Worm (Caenorhabditis elegans) whole organism, mixed stage, embryonic: ENCODE results near the gene vha-18.

Experiments used
- M03D4.4 ChIP-seq: sonication (generic microtip); optimal IDR thresholded peaks from 2 replicates; lab custom pipeline; 2017; ENCODE audit warnings: mild to moderate bottlenecking, missing genetic modification characterization, missing compliant biosample characterization
- bed-3 ChIP-seq: fragments of 200-800 bp; sonication (Bioruptor generic); optimal IDR thresholded peaks from 3 replicates; lab custom pipeline; 2018; ENCODE audit warnings: mild to moderate bottlenecking, missing genetic modification characterization, moderate library complexity, missing compliant biosample characterization
- blmp-1 ChIP-seq: fragments of 150-350 bp; optimal IDR thresholded peaks from 2 replicates; lab custom pipeline; 2014; ENCODE audit warnings: missing biosample characterization, missing genetic modification characterization
- ceh-39 ChIP-seq: fragments of 150-350 bp; optimal IDR thresholded peaks from 2 replicates; lab custom pipeline; 2014; ENCODE audit warnings: missing biosample characterization, missing genetic modification characterization
- ceh-43 ChIP-seq: fragments of 200-800 bp; sonication (Bioruptor generic); optimal IDR thresholded peaks from 2 replicates; lab custom pipeline; 2018; ENCODE audit warnings: mild to moderate bottlenecking, missing genetic modification characterization, moderate library complexity, missing compliant biosample characterization
- ceh-83 ChIP-seq: fragments of 200-800 bp; sonication (Bioruptor generic); optimal IDR thresholded peaks from 2 replicates; lab custom pipeline; 2018; ENCODE audit warnings: mild to moderate bottlenecking, missing genetic modification characterization, missing compliant biosample characterization
- ces-1 ChIP-seq: fragments of 150-350 bp; optimal IDR thresholded peaks from 2 replicates; lab custom pipeline; 2014; ENCODE audit warnings: missing biosample characterization, missing genetic modification reagents, missing genetic modification characterization
- cnd-1 ChIP-seq: fragments of 200-800 bp; sonication (Bioruptor generic); optimal IDR thresholded peaks from 2 replicates; lab custom pipeline; 2018; ENCODE audit warnings: mild to moderate bottlenecking, missing genetic modification characterization, missing compliant biosample characterization
- elt-1 ChIP-seq: sonication (generic microtip); optimal IDR thresholded peaks from 2 replicates; lab custom pipeline; 2017; ENCODE audit warnings: missing genetic modification characterization, mild to moderate bottlenecking, missing compliant biosample characterization, antibody characterized with exemption, moderate library complexity, borderline replicate concordance; ENCODE audit not compliant: insufficient read depth
- elt-3 ChIP-seq: fragments of 150-350 bp; optimal IDR thresholded peaks from 2 replicates; lab custom pipeline; 2014; ENCODE audit warnings: missing biosample characterization, missing genetic modification characterization
- ham-2 ChIP-seq: fragments of 200-800 bp; sonication (Bioruptor generic); optimal IDR thresholded peaks from 2 replicates; lab custom pipeline; 2018; ENCODE audit warnings: mild to moderate bottlenecking, missing genetic modification characterization, missing compliant biosample characterization
- hlh-1 ChIP-seq: fragments of 150-350 bp; optimal IDR thresholded peaks from 2 replicates; lab custom pipeline; 2014; ENCODE audit warnings: missing biosample characterization, missing genetic modification reagents, missing genetic modification characterization
- lin-32 ChIP-seq: fragments of 200-800 bp; sonication (Bioruptor generic); optimal IDR thresholded peaks from 2 replicates; lab custom pipeline; 2018; ENCODE audit warnings: mild to moderate bottlenecking, missing genetic modification characterization, missing compliant biosample characterization
- lsy-2 ChIP-seq: fragments of 150-350 bp; optimal IDR thresholded peaks from 2 replicates; lab custom pipeline; 2014; ENCODE audit warnings: missing biosample characterization, missing genetic modification characterization
- mls-2 ChIP-seq: sonication (generic microtip); optimal IDR thresholded peaks from 2 replicates; lab custom pipeline; 2016; ENCODE audit warnings: mild to moderate bottlenecking, missing genetic modification characterization, moderate library complexity, missing compliant biosample characterization
- nhr-12 ChIP-seq: fragments of 150-350 bp; optimal IDR thresholded peaks from 2 replicates; lab custom pipeline; 2014; ENCODE audit warnings: missing biosample characterization, missing genetic modification characterization
- nhr-2 ChIP-seq: fragments of 150-350 bp; optimal IDR thresholded peaks from 2 replicates; lab custom pipeline; 2014; ENCODE audit warnings: missing biosample characterization, missing genetic modification characterization
- nhr-237 ChIP-seq: fragments of 150-350 bp; optimal IDR thresholded peaks from 2 replicates; lab custom pipeline; 2014; ENCODE audit warnings: missing biosample characterization, missing genetic modification characterization
- nhr-76 ChIP-seq: sonication (generic microtip); optimal IDR thresholded peaks from 2 replicates; lab custom pipeline; 2017; ENCODE audit warnings: missing biosample characterization, missing genetic modification characterization
- pha-4 ChIP-seq: fragments of 150-350 bp; optimal IDR thresholded peaks from 2 replicates; lab custom pipeline; 2018; ENCODE audit warnings: missing biosample characterization, missing genetic modification reagents, missing genetic modification characterization
- sem-2 ChIP-seq: fragments of 200-800 bp; sonication (Bioruptor generic); optimal IDR thresholded peaks from 2 replicates; lab custom pipeline; 2018; ENCODE audit warnings: mild to moderate bottlenecking, missing genetic modification characterization, missing compliant biosample characterization
- unc-120 ChIP-seq: sonication (generic microtip); optimal IDR thresholded peaks from 2 replicates; lab custom pipeline; 2017; ENCODE audit warnings: missing genetic modification characterization, missing compliant biosample characterization; ENCODE audit not compliant: poor library complexity, severe bottlenecking
- unc-39 ChIP-seq: fragments of 150-350 bp; optimal IDR thresholded peaks from 2 replicates; lab custom pipeline; 2014; ENCODE audit warnings: missing biosample characterization, missing genetic modification characterization
- ztf-11 ChIP-seq: fragments of 150-350 bp; optimal IDR thresholded peaks from 2 replicates; lab custom pipeline; 2014; ENCODE audit warnings: missing biosample characterization, missing genetic modification characterization

vha-18 gene

DNA sequence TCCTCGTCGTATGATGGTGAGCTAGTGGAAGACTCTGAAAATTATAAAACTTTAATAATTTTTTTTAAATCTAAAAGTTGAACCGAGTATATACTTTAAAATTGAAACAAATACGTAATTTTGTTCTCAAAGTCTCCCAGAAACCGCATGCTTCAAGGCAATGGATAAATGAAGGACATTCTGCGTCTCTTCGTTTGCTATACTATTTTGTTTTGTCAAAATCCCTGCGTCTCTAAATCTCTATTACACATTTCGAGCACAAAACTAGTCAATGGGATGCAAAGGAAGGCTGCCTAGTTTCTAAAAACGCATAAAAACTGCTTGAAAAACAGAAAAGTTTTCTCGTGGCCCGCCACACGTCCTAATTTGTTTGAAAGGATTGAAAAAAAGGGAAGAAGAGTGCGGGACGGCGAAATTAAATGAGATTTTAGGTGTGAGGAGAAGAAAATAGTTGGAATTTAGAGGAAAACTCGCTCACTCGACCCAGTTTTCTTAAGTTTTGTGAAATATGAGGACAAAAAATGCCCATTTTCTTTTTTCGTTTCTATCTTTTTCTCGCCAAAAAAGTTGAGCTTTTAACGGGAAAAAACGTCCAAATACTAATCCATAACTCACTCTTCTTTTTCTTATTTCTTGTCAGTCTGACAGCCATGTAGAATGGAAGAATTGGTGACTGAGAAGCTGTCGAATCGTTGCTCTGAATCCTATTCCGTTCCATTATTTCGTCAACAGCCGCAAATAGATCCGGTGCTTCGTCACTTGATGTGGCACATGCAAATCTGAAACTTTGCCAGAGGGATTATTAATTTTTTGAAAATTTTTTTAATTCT, 15.5 kb upstream of the vha-18 start:
- peak; percentile 3 for TF ChIP-seq lsy-2 (tag; lab: Kevin White, UChicago)
- TF ChIP-seq unc-120 (tag; lab: Kevin White, UChicago) = peak; percentile 2
- TF ChIP-seq pha-4 = no peak
- no peak for TF ChIP-seq nhr-2 (tag; lab: Kevin White, UChicago)
- TF ChIP-seq lin-32 (GFP tag; lab: Kevin White, UChicago) = no peak
- TF ChIP-seq ces-1 = peak; percentile 78
- no peak for TF ChIP-seq nhr-237 (tag; lab: Kevin White, UChicago)

DNA sequence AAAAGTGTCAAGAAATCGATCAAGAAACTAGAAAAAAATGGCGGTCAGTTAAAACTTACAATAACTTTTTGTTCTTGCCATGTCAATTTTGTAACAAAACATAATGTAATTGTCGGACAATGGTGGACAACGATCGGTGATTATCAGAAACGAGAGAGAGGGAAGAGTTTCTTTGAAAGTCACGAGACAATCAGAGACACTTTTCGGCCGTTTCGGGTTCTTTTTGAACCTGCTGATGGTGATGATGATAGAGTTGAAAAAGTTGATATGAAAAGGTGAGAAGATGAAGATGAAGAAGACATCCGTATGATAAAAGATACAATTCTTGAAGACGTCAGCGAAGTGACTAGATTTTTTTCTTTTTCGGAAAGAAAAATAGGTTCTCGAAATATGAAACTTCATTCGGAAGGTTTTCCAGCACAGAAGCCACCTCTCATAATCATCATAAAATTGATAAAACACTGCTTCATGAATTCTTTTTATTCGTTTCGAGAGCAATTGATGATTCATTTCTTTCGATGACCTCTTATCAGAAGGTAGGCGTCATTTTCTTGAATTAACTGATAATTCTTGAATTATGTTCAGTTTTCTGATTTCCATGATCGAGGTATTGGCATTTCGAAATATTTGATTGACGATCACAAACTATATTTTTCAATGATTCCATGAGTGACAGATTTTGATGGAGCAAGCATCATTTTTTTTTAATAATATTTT, 13.6 kb upstream of the vha-18 start:
- TF ChIP-seq sem-2 (GFP tag; lab: Kevin White, UChicago) = no peak
- TF ChIP-seq pha-4 = no peak
- no peak for TF ChIP-seq nhr-2 (tag; lab: Kevin White, UChicago)
- no peak for TF ChIP-seq ham-2 (GFP tag; lab: Kevin White, UChicago)
- no peak for TF ChIP-seq unc-39 (tag; lab: Kevin White, UChicago)
- TF ChIP-seq lin-32 (GFP tag; lab: Kevin White, UChicago) = no peak
- TF ChIP-seq elt-1 = no peak
- no peak for TF ChIP-seq bed-3 (GFP tag; lab: Kevin White, UChicago)
- TF ChIP-seq lsy-2 (tag; lab: Kevin White, UChicago) = no peak

DNA sequence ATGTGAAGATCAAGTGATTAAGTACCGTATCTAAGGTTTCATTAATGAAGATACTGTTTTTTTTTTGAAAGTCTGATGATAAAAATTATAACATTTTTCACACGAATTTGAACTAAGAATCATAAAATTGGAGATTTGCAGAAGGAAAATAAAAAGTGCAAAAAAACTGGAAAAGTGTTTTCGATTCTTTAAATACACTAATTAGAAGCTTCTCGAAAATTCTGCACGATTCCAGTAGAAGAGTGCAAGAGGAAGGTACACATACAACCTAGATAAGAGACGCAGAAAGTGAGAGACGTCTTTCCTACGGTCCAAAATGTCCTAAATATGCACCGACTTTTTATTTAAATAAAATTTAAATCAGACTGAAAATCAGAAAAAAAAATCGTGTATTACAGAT, 12.9 kb upstream of the vha-18 start:
- TF ChIP-seq pha-4 (peak; percentile 5), nhr-76 (tag; lab: Kevin White, UChicago) (no peak), ces-1 (peak; percentile 56), blmp-1 (tag; lab: Kevin White, UChicago) (no peak), nhr-237 (tag; lab: Kevin White, UChicago) (no peak)

DNA sequence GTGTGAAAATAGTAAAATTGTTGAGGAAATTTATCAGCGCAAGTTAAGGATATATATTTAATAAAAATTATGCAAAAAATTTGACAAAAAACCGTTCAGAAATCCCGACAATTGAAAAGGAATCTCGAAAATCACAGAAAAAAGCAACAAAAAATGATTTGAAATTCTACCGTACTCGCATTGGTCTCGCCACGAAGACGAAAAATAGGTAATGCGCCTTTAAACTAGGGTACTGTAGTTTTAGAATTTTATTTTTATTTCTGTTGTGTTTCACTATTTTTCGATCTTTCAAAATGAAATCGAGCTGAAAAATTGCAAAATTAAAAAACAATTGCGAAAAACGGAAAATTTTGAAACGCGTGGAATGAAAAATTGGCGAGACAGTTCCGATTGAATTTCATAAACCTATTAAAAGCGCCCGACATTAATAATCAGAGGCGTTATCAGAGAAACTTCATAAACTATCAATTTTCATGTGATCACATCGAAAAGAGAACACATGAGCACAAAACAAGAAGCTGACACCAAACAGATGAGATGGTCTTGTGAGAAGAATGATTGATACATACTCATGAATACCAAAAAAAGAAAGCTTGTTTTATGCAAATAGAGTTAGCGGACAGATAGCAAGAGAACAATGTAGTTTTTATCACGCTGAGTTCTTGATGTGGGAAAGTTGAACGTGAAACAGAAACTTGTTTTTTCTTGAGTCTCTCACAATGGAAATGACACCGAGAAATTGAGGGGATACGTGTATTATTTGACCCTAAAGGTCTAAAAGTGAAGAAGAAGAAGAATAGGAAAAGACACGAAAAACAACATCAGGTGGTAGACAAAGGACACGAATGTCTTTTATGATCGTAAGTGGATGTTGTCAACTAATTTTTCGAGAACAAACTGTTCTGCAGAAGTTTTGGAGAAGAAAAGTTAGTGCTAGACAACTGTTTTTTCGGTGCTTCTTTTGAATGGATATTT, 11.8 kb upstream of the vha-18 start:
- no peak for TF ChIP-seq sem-2 (GFP tag; lab: Kevin White, UChicago)

DNA sequence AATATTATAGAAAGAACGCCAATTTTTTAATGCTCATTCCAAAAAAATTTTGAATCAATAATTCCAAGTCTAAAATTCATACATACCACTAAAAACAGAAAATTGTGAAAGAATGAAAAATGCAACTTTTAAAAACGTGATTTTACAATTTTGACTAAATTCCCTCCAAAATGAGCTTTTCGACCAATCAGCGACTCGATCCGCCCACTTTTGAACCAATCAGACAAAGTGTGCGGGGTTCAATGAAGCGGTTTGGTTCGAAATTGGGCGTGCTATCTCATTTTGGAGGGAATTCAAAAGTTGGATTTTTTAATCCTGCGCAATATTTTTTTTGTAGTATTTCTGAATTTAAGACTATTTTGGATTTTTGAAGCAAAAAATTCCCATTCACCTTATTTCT, 4.0 kb upstream of the vha-18 start:
- no peak for TF ChIP-seq ztf-11 (tag; lab: Kevin White, UChicago)
- TF ChIP-seq nhr-76 (tag; lab: Kevin White, UChicago) = no peak
- no peak for TF ChIP-seq pha-4
- TF ChIP-seq hlh-1 = no peak
- no peak for TF ChIP-seq bed-3 (GFP tag; lab: Kevin White, UChicago)
- TF ChIP-seq elt-3 (tag; lab: Kevin White, UChicago) = no peak
- TF ChIP-seq ceh-39 (tag; lab: Kevin White, UChicago) = no peak
- TF ChIP-seq nhr-2 (tag; lab: Kevin White, UChicago) = no peak
- TF ChIP-seq mls-2 = no peak
- no peak for TF ChIP-seq ham-2 (GFP tag; lab: Kevin White, UChicago)

DNA sequence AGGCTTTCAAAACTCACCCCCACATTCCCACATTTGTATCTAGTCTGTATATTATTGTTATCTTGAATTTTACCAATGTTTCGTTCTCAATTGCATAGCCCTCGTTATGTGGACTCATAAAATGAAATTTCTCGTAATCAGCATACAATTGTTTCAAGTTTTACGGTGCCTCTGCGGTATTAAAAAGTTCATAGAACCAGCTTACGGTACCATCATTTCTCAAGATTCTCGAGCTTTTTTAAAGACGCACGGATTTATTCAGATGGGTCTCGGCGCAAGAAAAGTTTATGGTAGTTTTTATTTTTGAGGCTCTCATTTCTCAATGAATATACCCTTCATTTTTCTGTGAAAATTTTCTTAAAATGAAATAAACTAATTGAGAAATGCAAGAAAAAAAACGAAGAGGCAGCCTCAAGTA, 1.8 kb upstream of the vha-18 start:
- no peak for TF ChIP-seq lin-32 (GFP tag; lab: Kevin White, UChicago)
- no peak for TF ChIP-seq unc-120 (tag; lab: Kevin White, UChicago)
- no peak for TF ChIP-seq sem-2 (GFP tag; lab: Kevin White, UChicago)
- no peak for TF ChIP-seq ham-2 (GFP tag; lab: Kevin White, UChicago)
- TF ChIP-seq ceh-43 (GFP tag; lab: Kevin White, UChicago) = no peak
- TF ChIP-seq M03D4.4 (tag; lab: Kevin White, UChicago) = no peak
- TF ChIP-seq nhr-76 (tag; lab: Kevin White, UChicago) = no peak
- no peak for TF ChIP-seq nhr-12 (tag; lab: Kevin White, UChicago)
- no peak for TF ChIP-seq elt-3 (tag; lab: Kevin White, UChicago)
- TF ChIP-seq cnd-1 (tag; lab: Kevin White, UChicago) = no peak
- no peak for TF ChIP-seq ceh-83
